Worm (Caenorhabditis elegans): Measurements from ENCODE around the gene nhr-50.

The nhr-50 gene

ce11 chrV:16015652-16016051 is 15.2 kb upstream of the nhr-50 start, which contains the start of gene str-232:
TSS of gene str-232 (minus strand) at chrV:16015752.
- TF ChIP-seq mep-1 (tag; optimal IDR thresholded peaks at IDR 0.05) (no peak), zip-8 (tag; optimal IDR thresholded peaks at IDR 0.05) (no peak), elt-3 (tag; optimal IDR thresholded peaks at IDR 0.05) (no peak), unc-120 (tag; optimal IDR thresholded peaks at IDR 0.05; ENCODE audit: poor library complexity, severe bottlenecking) (no peak), mls-2 (tag; optimal IDR thresholded peaks at IDR 0.05) (no peak), unc-62 (GFP tag; optimal IDR thresholded peaks at IDR 0.05) (no peak), ham-2 (GFP tag; optimal IDR thresholded peaks at IDR 0.05) (no peak), elt-1 (tag; optimal IDR thresholded peaks at IDR 0.05; ENCODE audit: borderline replicate concordance, insufficient read depth) (no peak), sptf-1 (tag; optimal IDR thresholded peaks at IDR 0.05) (no peak), lin-32 (GFP tag; optimal IDR thresholded peaks at IDR 0.05) (no peak), ceh-43 (GFP tag; optimal IDR thresholded peaks at IDR 0.05) (no peak), ceh-83 (GFP tag; optimal IDR thresholded peaks at IDR 0.05) (no peak), lsy-2 (tag; optimal IDR thresholded peaks at IDR 0.05) (no peak), ceh-39 (tag; optimal IDR thresholded peaks at IDR 0.05) (no peak), mab-5 (tag; optimal IDR thresholded peaks at IDR 0.05) (no peak), blmp-1 (tag; optimal IDR thresholded peaks at IDR 0.05) (no peak)

- TF ChIP-seq nhr-2 (tag; optimal IDR thresholded peaks at IDR 0.05) (no peak), elt-3 (tag; optimal IDR thresholded peaks at IDR 0.05) (no peak), tbx-8 (GFP tag; optimal IDR thresholded peaks at IDR 0.05) (no peak), ham-2 (GFP tag; optimal IDR thresholded peaks at IDR 0.05) (no peak), zip-8 (tag; optimal IDR thresholded peaks at IDR 0.05) (no peak), ceh-39 (tag; optimal IDR thresholded peaks at IDR 0.05) (no peak), lsy-2 (tag; optimal IDR thresholded peaks at IDR 0.05) (no peak), bed-3 (GFP tag; optimal IDR thresholded peaks at IDR 0.05) (no peak), blmp-1 (tag; optimal IDR thresholded peaks at IDR 0.05) (no peak), ceh-43 (GFP tag; optimal IDR thresholded peaks at IDR 0.05) (no peak), nhr-237 (tag; optimal IDR thresholded peaks at IDR 0.05) (no peak), nhr-28 (tag; optimal IDR thresholded peaks at IDR 0.05) (no peak), ztf-11 (tag; optimal IDR thresholded peaks at IDR 0.05) (no peak), nhr-12 (tag; optimal IDR thresholded peaks at IDR 0.05) (no peak), mep-1 (tag; optimal IDR thresholded peaks at IDR 0.05) (no peak), unc-39 (tag; optimal IDR thresholded peaks at IDR 0.05) (no peak), sem-2 (GFP tag; optimal IDR thresholded peaks at IDR 0.05) (no peak), mls-2 (tag; optimal IDR thresholded peaks at IDR 0.05) (no peak)
These were observed 9.1 kb upstream of the nhr-50 start, which contains the start of gene str-233 for ce11 chrV:16009564-16009963. TSS of gene str-233 (minus strand) at chrV:16009664.

ce11 chrV:16007505-16007904 is 7.1 kb upstream of the nhr-50 start, which contains the start of gene str-231:
TSS of gene str-231 (minus strand) at chrV:16007605.
- TF ChIP-seq unc-62 (GFP tag; optimal IDR thresholded peaks at IDR 0.05) (no peak), lin-13 (tag; optimal IDR thresholded peaks at IDR 0.05) (no peak), nhr-76 (tag; optimal IDR thresholded peaks at IDR 0.05) (no peak), mls-2 (tag; optimal IDR thresholded peaks at IDR 0.05) (no peak), lin-32 (GFP tag; optimal IDR thresholded peaks at IDR 0.05) (no peak), sptf-1 (tag; optimal IDR thresholded peaks at IDR 0.05) (no peak), mab-5 (tag; optimal IDR thresholded peaks at IDR 0.05) (no peak), ces-1 (GFP tag; optimal IDR thresholded peaks at IDR 0.05) (no peak), snpc-4 (tag; optimal IDR thresholded peaks at IDR 0.05) (no peak), ztf-11 (tag; optimal IDR thresholded peaks at IDR 0.05) (no peak), mep-1 (tag; optimal IDR thresholded peaks at IDR 0.05) (no peak), nhr-12 (tag; optimal IDR thresholded peaks at IDR 0.05) (no peak), flh-1 (GFP tag; optimal IDR thresholded peaks at IDR 0.05) (no peak)

ce11 chrV:16002288-16002687 is 1.9 kb upstream of the nhr-50 start, which contains the start of gene nhr-63:
TSS of gene nhr-63 (plus strand) at chrV:16002588.
- TF ChIP-seq M03D4.4 (tag; optimal IDR thresholded peaks at IDR 0.05): no peak
- TF ChIP-seq elt-1 (tag; optimal IDR thresholded peaks at IDR 0.05; ENCODE audit: borderline replicate concordance, insufficient read depth): no peak

ce11 chrV:15996655-15997186 is 3.7 kb downstream of the nhr-50 start, which contains the start of the genes C06C6.9 and C06C6.8:
TSS of gene C06C6.9 (minus strand) at chrV:15996755.
TSS of gene C06C6.8 (plus strand) at chrV:15997136.
- no peak for TF ChIP-seq snpc-4 (tag; optimal IDR thresholded peaks at IDR 0.05)
- TF ChIP-seq ceh-39 (tag; optimal IDR thresholded peaks at IDR 0.05): no peak
- no peak for TF ChIP-seq M03D4.4 (tag; optimal IDR thresholded peaks at IDR 0.05)
- TF ChIP-seq nhr-2 (tag; optimal IDR thresholded peaks at IDR 0.05): no peak
- no peak for TF ChIP-seq flh-1 (GFP tag; optimal IDR thresholded peaks at IDR 0.05)
- no peak for TF ChIP-seq drap-1 (GFP tag; optimal IDR thresholded peaks at IDR 0.05)
- TF ChIP-seq pha-4 (tag; optimal IDR thresholded peaks at IDR 0.05): no peak
- TF ChIP-seq ceh-43 (GFP tag; optimal IDR thresholded peaks at IDR 0.05): no peak
- no peak for TF ChIP-seq sem-2 (GFP tag; optimal IDR thresholded peaks at IDR 0.05)

Measured in whole organism, mixed stage, embryonic.